Worm (Caenorhabditis elegans) whole organism, young adult: ENCODE results near the gene F23F1.6.
A peak's percentile ranks its signal among the peaks of the same experiment; 100 is the strongest.

Experiments
- C06A6.2 ChIP-seq: fragments of 200-800 bp; sonication (Bioruptor generic); conservative IDR thresholded peaks from 2 replicates; pipeline ENCODE4 v1.3.6; 2022; ENCODE audit warnings: missing genetic modification characterization, missing compliant biosample characterization
- C17E4.6 ChIP-seq: fragments of 200-800 bp; sonication (Bioruptor generic); IDR thresholded peaks from 2 replicates; pipeline ENCODE4 v1.3.6; 2022; ENCODE audit warnings: missing genetic modification reagents, missing genetic modification characterization, missing compliant biosample characterization
- D2030.7 ChIP-seq: fragments of 200-800 bp; sonication (Bioruptor generic); IDR thresholded peaks from 2 replicates; pipeline ENCODE4 v1.3.6; 2022; ENCODE audit warnings: missing genetic modification reagents, missing genetic modification characterization, missing compliant biosample characterization
- F10E7.11 ChIP-seq: sonication (generic microtip); optimal IDR thresholded peaks from 2 replicates; lab custom pipeline; 2017; ENCODE audit warnings: mild to moderate bottlenecking, missing genetic modification characterization, moderate library complexity, missing compliant biosample characterization
- F55B11.4 ChIP-seq: sonication (generic microtip); optimal IDR thresholded peaks from 2 replicates; lab custom pipeline; 2016; ENCODE audit warnings: missing compliant biosample characterization, missing genetic modification characterization, borderline replicate concordance; ENCODE audit not compliant: insufficient read depth
- K11D2.4 ChIP-seq: fragments of 200-800 bp; sonication (Bioruptor generic); IDR thresholded peaks from 2 replicates; pipeline ENCODE4 v1.3.6; 2022; ENCODE audit warnings: missing genetic modification reagents, missing genetic modification characterization, missing compliant biosample characterization
- K12H6.12 ChIP-seq: fragments of 200-800 bp; sonication (Bioruptor generic); optimal IDR thresholded peaks from 2 replicates; lab custom pipeline; 2018; ENCODE audit warnings: mild to moderate bottlenecking, missing genetic modification characterization, missing compliant biosample characterization
- T26A5.8 ChIP-seq: sonication (generic microtip); optimal IDR thresholded peaks from 2 replicates; lab custom pipeline; 2016; ENCODE audit warnings: missing genetic modification characterization, missing compliant biosample characterization
- Y79H2A.3 ChIP-seq: fragments of 200-800 bp; sonication (Bioruptor generic); conservative IDR thresholded peaks from 2 replicates; pipeline ENCODE4 v1.3.6; 2022; ENCODE audit warnings: missing genetic modification reagents, missing genetic modification characterization, missing compliant biosample characterization
- akir-1 ChIP-seq: fragments of 200-800 bp; sonication (Bioruptor generic); optimal IDR thresholded peaks from 2 replicates; lab custom pipeline; 2018; ENCODE audit warnings: mild to moderate bottlenecking, missing genetic modification characterization, moderate library complexity, missing compliant biosample characterization
- aptf-3 ChIP-seq: fragments of 200-800 bp; sonication (Bioruptor generic); IDR thresholded peaks from 2 replicates; pipeline ENCODE4 v1.3.6; 2022; ENCODE audit warnings: missing genetic modification characterization, missing compliant biosample characterization
- athp-1 ChIP-seq: sonication (generic microtip); optimal IDR thresholded peaks from 2 replicates; lab custom pipeline; 2017; ENCODE audit warnings: mild to moderate bottlenecking, missing genetic modification characterization, missing compliant biosample characterization
- attf-3 ChIP-seq: fragments of 200-800 bp; sonication (Bioruptor generic); conservative IDR thresholded peaks from 2 replicates; pipeline ENCODE4 v1.3.6; 2022; ENCODE audit warnings: missing genetic modification reagents, missing genetic modification characterization, missing compliant biosample characterization
- bed-1 ChIP-seq: fragments of 200-800 bp; sonication (Bioruptor generic); IDR thresholded peaks from 2 replicates; pipeline ENCODE4 v1.3.6; 2022; ENCODE audit warnings: missing genetic modification reagents, missing genetic modification characterization, missing compliant biosample characterization
- bed-2 ChIP-seq: fragments of 200-800 bp; sonication (Bioruptor generic); IDR thresholded peaks from 2 replicates; pipeline ENCODE4 v1.3.6; 2022; ENCODE audit warnings: missing genetic modification reagents, missing genetic modification characterization, missing compliant biosample characterization
- ceh-100 ChIP-seq: fragments of 200-800 bp; sonication (Bioruptor generic); IDR thresholded peaks from 2 replicates; pipeline ENCODE4 v1.3.6; 2022; ENCODE audit warnings: missing genetic modification reagents, missing genetic modification characterization, missing compliant biosample characterization
- ceh-40 ChIP-seq: fragments of 200-800 bp; sonication (Bioruptor generic); IDR thresholded peaks from 2 replicates; pipeline ENCODE4 v1.3.6; 2022; ENCODE audit warnings: missing genetic modification characterization, missing compliant biosample characterization
- ceh-58 ChIP-seq: fragments of 200-800 bp; sonication (Bioruptor generic); IDR thresholded peaks from 2 replicates; pipeline ENCODE4 v1.3.6; 2022; ENCODE audit warnings: missing genetic modification characterization, missing compliant biosample characterization
- ceh-79 ChIP-seq: sonication (generic microtip); optimal IDR thresholded peaks from 2 replicates; lab custom pipeline; 2017; ENCODE audit warnings: mild to moderate bottlenecking, missing genetic modification characterization, missing compliant biosample characterization
- dpl-1 ChIP-seq: fragments of 150-350 bp; optimal IDR thresholded peaks from 2 replicates; lab custom pipeline; 2014; ENCODE audit warnings: missing biosample characterization, missing genetic modification reagents, missing genetic modification characterization
- efl-1 ChIP-seq: fragments of 150-350 bp; optimal IDR thresholded peaks from 2 replicates; lab custom pipeline; 2014; ENCODE audit warnings: missing biosample characterization, missing genetic modification reagents, missing genetic modification characterization
- egl-18 ChIP-seq: fragments of 200-800 bp; sonication (Bioruptor generic); IDR thresholded peaks from 2 replicates; pipeline ENCODE4 v1.3.6; 2022; ENCODE audit warnings: missing genetic modification reagents, missing genetic modification characterization, missing compliant biosample characterization
- egrh-3 ChIP-seq: fragments of 200-800 bp; sonication (Bioruptor generic); IDR thresholded peaks from 2 replicates; pipeline ENCODE4 v1.3.6; 2022; ENCODE audit warnings: missing genetic modification reagents, missing genetic modification characterization, missing compliant biosample characterization
- fkh-3 ChIP-seq: sonication (generic microtip); optimal IDR thresholded peaks from 2 replicates; lab custom pipeline; 2016; ENCODE audit warnings: mild to moderate bottlenecking, missing genetic modification characterization, missing compliant biosample characterization
- gei-17 ChIP-seq: fragments of 200-800 bp; sonication (Bioruptor generic); optimal IDR thresholded peaks from 2 replicates; lab custom pipeline; 2018; ENCODE audit warnings: mild to moderate bottlenecking, missing genetic modification characterization, missing compliant biosample characterization
- hlh-26 ChIP-seq: fragments of 200-800 bp; sonication (Bioruptor generic); conservative IDR thresholded peaks from 2 replicates; pipeline ENCODE4 v1.3.6; 2022; ENCODE audit warnings: missing genetic modification reagents, missing genetic modification characterization, missing compliant biosample characterization
- hmg-20 ChIP-seq: fragments of 200-800 bp; sonication (Bioruptor generic); IDR thresholded peaks from 2 replicates; pipeline ENCODE4 v1.3.6; 2022; ENCODE audit warnings: missing genetic modification reagents, missing genetic modification characterization, missing compliant biosample characterization
- hsf-1 ChIP-seq: fragments of 200-800 bp; sonication (Bioruptor generic); IDR thresholded peaks from 2 replicates; pipeline ENCODE4 v1.3.6; 2022; ENCODE audit warnings: missing genetic modification reagents, missing genetic modification characterization, missing compliant biosample characterization
- let-607 ChIP-seq, 2 experiments: fragments of 200-800 bp in 1 of 2; sonication (Bioruptor generic) in 1 of 2; sonication (generic microtip) in 1 of 2; optimal IDR thresholded peaks; 2 replicates each; lab custom pipeline; 2016 to 2018; ENCODE audit warnings: mild to moderate bottlenecking in 2 of 2, missing compliant biosample characterization in 2 of 2, missing genetic modification characterization in 2 of 2, moderate library complexity in 2 of 2, missing genotype in 1 of 2
- lin-35 ChIP-seq, 3 experiments: fragments of 150-350 bp in 2 of 3; sonication (generic microtip) in 1 of 3; optimal IDR thresholded peaks; 2 replicates each; lab custom pipeline; 2014 to 2018; ENCODE audit warnings: missing biosample characterization in 3 of 3, missing genetic modification characterization in 3 of 3, missing genetic modification reagents in 3 of 3
- lin-54 ChIP-seq: fragments of 200-800 bp; sonication (Bioruptor generic); optimal IDR thresholded peaks from 2 replicates; lab custom pipeline; 2018; ENCODE audit warnings: mild to moderate bottlenecking, missing genetic modification characterization, missing compliant biosample characterization
- lsl-1 ChIP-seq: fragments of 200-800 bp; sonication (Bioruptor generic); optimal IDR thresholded peaks from 2 replicates; lab custom pipeline; 2018; ENCODE audit warnings: mild to moderate bottlenecking, missing genetic modification characterization, moderate library complexity, missing compliant biosample characterization
- madf-10 ChIP-seq: sonication (generic microtip); optimal IDR thresholded peaks from 2 replicates; lab custom pipeline; 2016; ENCODE audit warnings: mild to moderate bottlenecking, missing genetic modification characterization, missing compliant biosample characterization
- madf-3 ChIP-seq: fragments of 200-800 bp; sonication (Bioruptor generic); IDR thresholded peaks from 2 replicates; pipeline ENCODE4 v1.3.6; 2022; ENCODE audit warnings: missing genetic modification reagents, missing genetic modification characterization, missing compliant biosample characterization
- madf-6 ChIP-seq: fragments of 200-800 bp; sonication (Bioruptor generic); IDR thresholded peaks from 2 replicates; pipeline ENCODE4 v1.3.6; 2022; ENCODE audit warnings: missing genetic modification reagents, missing genetic modification characterization, missing compliant biosample characterization
- mes-4 ChIP-seq: sonication (generic microtip); optimal IDR thresholded peaks from 2 replicates; lab custom pipeline; 2016; ENCODE audit warnings: missing genotype, missing genetic modification characterization, missing compliant biosample characterization
- nfya-1 ChIP-seq: sonication (generic microtip); optimal IDR thresholded peaks from 2 replicates; lab custom pipeline; 2017; ENCODE audit warnings: antibody characterized with exemption, missing compliant biosample characterization, missing genetic modification characterization, borderline replicate concordance; ENCODE audit not compliant: insufficient read depth
- nhr-27 ChIP-seq: fragments of 200-800 bp; sonication (Bioruptor generic); optimal IDR thresholded peaks from 2 replicates; lab custom pipeline; 2018; ENCODE audit warnings: mild to moderate bottlenecking, missing genetic modification characterization, moderate library complexity, missing compliant biosample characterization
- nhr-80 ChIP-seq: sonication (generic microtip); optimal IDR thresholded peaks from 2 replicates; lab custom pipeline; 2016; ENCODE audit warnings: missing genetic modification characterization, missing compliant biosample characterization
- rec-8 ChIP-seq, 2 experiments: sonication (generic microtip); optimal IDR thresholded peaks; 2 replicates each; lab custom pipeline; 2016; ENCODE audit warnings: mild to moderate bottlenecking in 2 of 2, missing genetic modification characterization in 2 of 2, missing genetic modification reagents in 2 of 2, missing genotype in 2 of 2, missing biosample characterization in 1 of 2, missing compliant biosample characterization in 1 of 2, moderate library complexity in 1 of 2
- sea-2 ChIP-seq: fragments of 200-800 bp; sonication (Bioruptor generic); IDR thresholded peaks from 2 replicates; pipeline ENCODE4 v1.3.6; 2022; ENCODE audit warnings: missing genetic modification characterization, missing compliant biosample characterization
- snpc-1.3 ChIP-seq: sonication (generic microtip); optimal IDR thresholded peaks from 2 replicates; lab custom pipeline; 2017; ENCODE audit warnings: missing genetic modification characterization, mild to moderate bottlenecking, missing compliant biosample characterization, antibody characterized with exemption, moderate library complexity, missing genotype, missing genetic modification reagents; ENCODE audit not compliant: insufficient read depth
- sptf-2 ChIP-seq: fragments of 200-800 bp; sonication (Bioruptor generic); optimal IDR thresholded peaks from 2 replicates; lab custom pipeline; 2018; ENCODE audit warnings: mild to moderate bottlenecking, missing genetic modification characterization, missing compliant biosample characterization
- tbp1 ChIP-seq: fragments of 200-800 bp; sonication (Bioruptor generic); optimal IDR thresholded peaks from 2 replicates; lab custom pipeline; 2018; ENCODE audit warnings: mild to moderate bottlenecking, missing genetic modification characterization, missing compliant biosample characterization
- unc-62 ChIP-seq: fragments of 150-350 bp; optimal IDR thresholded peaks from 2 replicates; lab custom pipeline; 2014; ENCODE audit warnings: missing biosample characterization, missing genetic modification reagents, missing genetic modification characterization
- ztf-26 ChIP-seq: sonication (generic microtip); optimal IDR thresholded peaks from 2 replicates; lab custom pipeline; 2017; ENCODE audit warnings: missing genetic modification characterization, missing compliant biosample characterization
- ztf-28 ChIP-seq: fragments of 200-800 bp; sonication (Bioruptor generic); IDR thresholded peaks from 2 replicates; pipeline ENCODE4 v1.3.6; 2022; ENCODE audit warnings: missing genetic modification reagents, missing genetic modification characterization, missing compliant biosample characterization

F23F1.6 gene

DNA sequence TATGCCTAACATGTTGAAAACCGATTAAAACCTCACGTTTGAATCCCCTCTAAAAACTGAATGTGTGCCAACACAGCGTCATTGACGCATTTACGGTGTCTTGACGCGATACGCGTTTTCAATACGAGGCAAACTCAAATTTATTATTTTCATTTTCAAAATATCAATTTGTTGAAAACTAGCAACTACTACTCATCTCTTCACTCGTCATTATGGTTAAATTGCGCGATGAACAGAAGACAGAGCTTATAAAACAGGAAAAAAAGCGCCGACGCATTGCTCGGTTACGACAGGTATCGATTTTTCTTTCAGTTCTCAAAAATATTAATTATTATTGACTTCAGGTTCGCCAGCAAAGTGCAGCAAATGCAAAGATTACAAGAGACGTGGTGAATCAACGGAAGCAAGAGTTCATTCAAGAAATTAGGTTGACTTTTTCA lies 12.5 kb downstream of the F23F1.6 start, which contains the start of gene enee-1 (continued):
- no peak for TF ChIP-seq C17E4.6 (GFP tag; lab: Robert Waterston, UW)
- TF ChIP-seq hmg-20 (GFP tag; lab: Robert Waterston, UW) = 0 out of 2 replicates have a peak, but pooled peaks have one; percentile 36
- peak; percentile 90 for TF ChIP-seq lin-54
- no peak for TF ChIP-seq nfya-1 (tag; lab: Kevin White, UChicago)
- no peak for TF ChIP-seq unc-62 (GFP tag; lab: Kevin White, UChicago)
- TF ChIP-seq egrh-3 = no peak
- TF ChIP-seq snpc-1.3 (tag; lab: Kevin White, UChicago) = no peak
- no peak for TF ChIP-seq sea-2 (GFP tag; lab: Robert Waterston, UW)
- no peak for TF ChIP-seq sptf-2
- no peak for TF ChIP-seq ceh-79 (tag; lab: Kevin White, UChicago)
- peak; percentile 19 for TF ChIP-seq madf-10
- no peak for TF ChIP-seq gei-17 (GFP tag; lab: Kevin White, UChicago)
- no peak for TF ChIP-seq T26A5.8
- TF ChIP-seq tbp1 (GFP tag; lab: Kevin White, UChicago) = peak; percentile 19
- no peak for TF ChIP-seq F10E7.11
- no peak for TF ChIP-seq mes-4 (tag; lab: Kevin White, UChicago)
- peak; percentile 1 to 83 (median 58) for TF ChIP-seq lin-35 (GFP tag; optimal IDR thresholded peaks at IDR 0.05; lab: Kevin White, UChicago)
- TF ChIP-seq K11D2.4 (GFP tag; lab: Robert Waterston, UW) = no peak
- TF ChIP-seq hsf-1 = no peak
- no peak for TF ChIP-seq bed-1 (GFP tag; lab: Robert Waterston, UW)
- no peak for TF ChIP-seq nhr-80 (tag; lab: Kevin White, UChicago)
- peak; percentile 43; the same call in 1 of the 2 replicates for TF ChIP-seq attf-3 (GFP tag; lab: Robert Waterston, UW)
- TF ChIP-seq ceh-40 = no peak
- TF ChIP-seq bed-2 (GFP tag; lab: Robert Waterston, UW) = no peak
- TF ChIP-seq dpl-1 (GFP tag; lab: Kevin White, UChicago) = peak; percentile 74
- TF ChIP-seq rec-8 (tag; optimal IDR thresholded peaks at IDR 0.05; lab: Kevin White, UChicago) = no peak
- no peak for TF ChIP-seq nhr-27 (tag; lab: Kevin White, UChicago)
- TF ChIP-seq Y79H2A.3 (GFP tag; lab: Robert Waterston, UW) = no peak
- peak; percentile 39 for TF ChIP-seq K12H6.12 (tag; lab: Kevin White, UChicago)
- peak; percentile 68; the same call in 1 of the 2 replicates for TF ChIP-seq madf-3 (GFP tag; lab: Robert Waterston, UW)
- no peak for TF ChIP-seq aptf-3 (GFP tag; lab: Robert Waterston, UW)
- no peak for TF ChIP-seq akir-1 (GFP tag; lab: Kevin White, UChicago)
- no peak for TF ChIP-seq ztf-28 (GFP tag; lab: Robert Waterston, UW)
- no peak for TF ChIP-seq lsl-1
- peak; percentile 56 for TF ChIP-seq ztf-26
- peak in 1 of 2 experiments; percentile 15 for TF ChIP-seq let-607 (tag; optimal IDR thresholded peaks at IDR 0.05; lab: Kevin White, UChicago)
- TF ChIP-seq madf-6 = peak; percentile 11; the same call in 1 of the 2 replicates
- no peak for TF ChIP-seq hlh-26
- TF ChIP-seq egl-18 = no peak
- no peak for TF ChIP-seq F55B11.4 (tag; lab: Kevin White, UChicago)
- TF ChIP-seq D2030.7 = peak; percentile 46
- no peak for TF ChIP-seq athp-1 (tag; lab: Kevin White, UChicago)
- TF ChIP-seq C06A6.2 (GFP tag; lab: Robert Waterston, UW) = peak; percentile 56
- TF ChIP-seq efl-1 (GFP tag; lab: Kevin White, UChicago) = peak; percentile 57
- TF ChIP-seq fkh-3 (tag; lab: Kevin White, UChicago) = no peak
- TF ChIP-seq ceh-100 (GFP tag; lab: Robert Waterston, UW) = no peak
- TF ChIP-seq ceh-58 (GFP tag; lab: Robert Waterston, UW) = no peak
